Fruit fly (Drosophila melanogaster) whole organism: ENCODE measurements around the gene CG16719.

Experiments used
- CG8478 ChIP-seq: fragments of >200 bp; optimal IDR thresholded peaks from 2 replicates; lab custom pipeline; 2018; ENCODE audit warnings: inconsistent platforms
- Dll ChIP-seq: fragments of >200 bp; optimal IDR thresholded peaks from 2 replicates; lab custom pipeline; 2017
- EcR ChIP-seq, 2 experiments: fragments of >200 bp; optimal IDR thresholded peaks; 2 replicates each; lab custom pipeline; 2017; ENCODE audit warnings: missing biosample characterization in 2 of 2, missing genetic modification characterization in 2 of 2, missing genetic modification reagents in 2 of 2
- pan ChIP-seq: fragments of >200 bp; optimal IDR thresholded peaks from 2 replicates; lab custom pipeline; 2017
- psq ChIP-seq: fragments of >200 bp; optimal IDR thresholded peaks from 2 replicates; lab custom pipeline; 2017
- usp ChIP-seq: fragments of >200 bp; optimal IDR thresholded peaks from 2 replicates; lab custom pipeline; 2017; ENCODE audit warnings: missing biosample characterization, missing genetic modification characterization, mixed read lengths

Gene CG16719

dm6 chr3L:9680968-9681367 is 4.0 kb upstream of the CG16719 start, which contains the start of gene alphaTub67C:
alphaTub67C (plus strand) TSS chr3L:9681268.
- TF ChIP-seq EcR (GFP tag; optimal IDR thresholded peaks at IDR 0.05; lab: Kevin White, UChicago) = no peak
- TF ChIP-seq psq = no peak
- TF ChIP-seq pan (lab: Kevin White, UChicago) = no peak
- TF ChIP-seq usp (GFP tag; lab: Kevin White, UChicago) = no peak
- TF ChIP-seq Dll (lab: Kevin White, UChicago) = no peak
- TF ChIP-seq CG8478 (lab: Kevin White, UChicago) = no peak

DNA sequence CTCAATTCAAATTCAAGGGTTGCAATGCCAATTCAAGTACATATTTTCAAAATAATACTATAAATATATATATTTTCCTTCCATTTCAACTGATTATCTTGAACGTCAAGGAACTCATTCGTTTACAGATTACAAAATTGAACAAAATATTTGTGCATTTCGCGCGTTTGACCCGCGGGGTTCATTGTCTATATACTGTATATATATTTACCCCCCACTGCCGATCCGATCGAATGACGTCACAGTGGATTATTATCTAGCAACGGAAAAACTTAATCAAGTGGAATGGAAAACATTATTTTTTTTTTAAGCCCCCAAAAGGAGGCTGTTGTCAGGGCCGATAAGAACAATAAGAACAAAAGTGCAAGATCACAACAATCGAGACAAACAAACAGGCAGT is 2.6 kb downstream of the CG16719 start:
- no peak for TF ChIP-seq psq
- TF ChIP-seq usp (GFP tag; lab: Kevin White, UChicago) = no peak
- TF ChIP-seq pan (lab: Kevin White, UChicago) = no peak

dm6 chr3L:9688674-9689073 is 3.7 kb downstream of the CG16719 start:
- TF ChIP-seq EcR (GFP tag; optimal IDR thresholded peaks at IDR 0.05; lab: Kevin White, UChicago) = no peak
- no peak for TF ChIP-seq psq
- no peak for TF ChIP-seq usp (GFP tag; lab: Kevin White, UChicago)
- no peak for TF ChIP-seq Dll (lab: Kevin White, UChicago)
- TF ChIP-seq CG8478 (lab: Kevin White, UChicago) = no peak
- TF ChIP-seq pan (lab: Kevin White, UChicago) = no peak

DNA sequence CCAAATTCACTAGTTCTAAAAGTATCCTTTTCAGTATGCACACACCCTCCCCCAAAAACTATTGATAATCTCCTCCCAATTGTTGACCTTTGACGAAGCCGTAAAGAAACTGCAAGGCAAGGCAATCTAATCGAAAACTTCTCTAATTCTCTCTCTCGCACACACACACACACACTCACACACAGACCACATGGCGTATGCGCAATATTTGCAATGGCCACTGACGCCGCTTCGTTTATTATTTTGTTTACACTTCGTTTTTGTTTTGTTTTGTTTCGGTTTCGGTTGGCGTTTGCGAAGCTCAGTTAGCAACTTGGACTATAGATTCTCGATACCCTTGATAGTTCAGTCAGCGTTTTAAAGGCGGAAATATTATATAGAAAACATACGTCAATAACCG is 4.8 kb downstream of the CG16719 start:
- no peak for TF ChIP-seq Dll (lab: Kevin White, UChicago)
- no peak for TF ChIP-seq usp (GFP tag; lab: Kevin White, UChicago)
- no peak for TF ChIP-seq psq
- no peak for TF ChIP-seq pan (lab: Kevin White, UChicago)
- TF ChIP-seq CG8478 (lab: Kevin White, UChicago) = no peak
- no peak for TF ChIP-seq EcR (GFP tag; optimal IDR thresholded peaks at IDR 0.05; lab: Kevin White, UChicago)

DNA sequence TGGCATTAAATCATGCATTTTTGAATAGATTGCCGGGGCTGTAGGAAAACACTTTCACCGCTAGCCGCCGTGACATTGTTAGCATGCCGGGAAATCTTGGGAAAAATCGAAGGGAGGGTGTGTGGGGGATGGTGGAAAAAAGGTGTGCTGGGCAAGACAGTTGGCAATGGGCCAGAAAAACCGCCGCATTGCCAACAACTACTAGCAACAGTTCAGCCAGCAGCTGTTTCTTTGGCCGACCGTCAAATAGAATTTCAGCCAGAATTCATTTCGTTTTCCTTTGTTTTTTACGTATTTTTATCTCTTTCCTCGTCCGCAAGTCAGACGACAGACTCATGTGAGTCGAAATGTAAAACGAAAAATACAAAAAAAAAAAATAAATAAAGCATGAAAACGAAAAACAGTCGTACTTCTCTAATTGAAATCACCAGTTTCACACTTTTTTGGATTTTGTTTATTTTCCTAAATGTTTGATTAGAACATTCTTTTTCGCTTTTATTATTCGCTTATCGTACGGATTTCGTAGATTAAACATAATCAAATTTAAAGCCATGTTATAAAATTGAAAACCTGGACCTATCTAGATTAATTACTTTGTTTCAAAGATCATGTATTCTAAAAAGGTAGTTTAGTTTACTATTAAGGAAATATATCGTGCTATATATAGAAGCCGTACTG is 6.0 kb downstream of the CG16719 start:
- TF ChIP-seq CG8478 (lab: Kevin White, UChicago) (no peak), usp (GFP tag; lab: Kevin White, UChicago) (no peak), EcR (GFP tag; optimal IDR thresholded peaks at IDR 0.05; lab: Kevin White, UChicago) (no peak), Dll (lab: Kevin White, UChicago) (no peak), pan (lab: Kevin White, UChicago) (no peak), psq (no peak)

dm6 chr3L:9691476-9691826 is 6.5 kb downstream of the CG16719 start:
- TF ChIP-seq CG8478 (lab: Kevin White, UChicago) (no peak), psq (no peak), pan (lab: Kevin White, UChicago) (no peak), Dll (lab: Kevin White, UChicago) (no peak), EcR (GFP tag; optimal IDR thresholded peaks at IDR 0.05; lab: Kevin White, UChicago) (no peak), usp (GFP tag; lab: Kevin White, UChicago) (no peak)

DNA sequence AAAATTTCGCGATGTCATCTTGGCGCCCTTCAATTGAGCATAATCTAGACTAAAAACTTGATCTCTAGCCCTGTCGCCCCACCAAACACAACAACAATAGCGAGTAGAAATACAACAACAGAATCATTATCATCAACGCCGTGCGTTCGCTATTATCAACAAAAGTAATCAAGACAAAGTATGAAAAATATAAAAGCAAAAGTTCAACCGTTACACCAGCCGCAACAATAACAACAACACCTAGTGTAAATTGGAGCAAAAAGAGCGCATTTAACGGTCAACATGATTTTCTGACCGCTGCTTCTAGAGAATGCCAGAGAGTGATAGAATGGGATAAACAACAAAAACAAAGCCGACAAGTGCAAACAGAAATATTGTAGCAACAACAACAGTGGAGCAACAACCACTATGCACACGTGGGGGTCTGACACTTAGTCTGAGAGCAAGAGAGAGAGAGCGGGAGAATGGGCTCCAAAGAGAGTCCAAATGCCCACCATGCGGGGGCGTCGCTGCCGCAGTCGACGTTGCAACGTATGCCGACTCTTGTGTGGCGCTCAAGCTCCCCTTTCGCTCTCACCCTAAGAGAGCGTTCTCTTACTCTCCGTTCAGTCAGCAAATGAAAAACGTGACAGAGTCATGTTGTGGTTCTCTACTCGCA is 7.4 kb downstream of the CG16719 start:
- TF ChIP-seq Dll (lab: Kevin White, UChicago) (no peak), pan (lab: Kevin White, UChicago) (no peak), usp (GFP tag; lab: Kevin White, UChicago) (no peak), psq (no peak), EcR (GFP tag; optimal IDR thresholded peaks at IDR 0.05; lab: Kevin White, UChicago) (no peak), CG8478 (lab: Kevin White, UChicago) (no peak)

DNA sequence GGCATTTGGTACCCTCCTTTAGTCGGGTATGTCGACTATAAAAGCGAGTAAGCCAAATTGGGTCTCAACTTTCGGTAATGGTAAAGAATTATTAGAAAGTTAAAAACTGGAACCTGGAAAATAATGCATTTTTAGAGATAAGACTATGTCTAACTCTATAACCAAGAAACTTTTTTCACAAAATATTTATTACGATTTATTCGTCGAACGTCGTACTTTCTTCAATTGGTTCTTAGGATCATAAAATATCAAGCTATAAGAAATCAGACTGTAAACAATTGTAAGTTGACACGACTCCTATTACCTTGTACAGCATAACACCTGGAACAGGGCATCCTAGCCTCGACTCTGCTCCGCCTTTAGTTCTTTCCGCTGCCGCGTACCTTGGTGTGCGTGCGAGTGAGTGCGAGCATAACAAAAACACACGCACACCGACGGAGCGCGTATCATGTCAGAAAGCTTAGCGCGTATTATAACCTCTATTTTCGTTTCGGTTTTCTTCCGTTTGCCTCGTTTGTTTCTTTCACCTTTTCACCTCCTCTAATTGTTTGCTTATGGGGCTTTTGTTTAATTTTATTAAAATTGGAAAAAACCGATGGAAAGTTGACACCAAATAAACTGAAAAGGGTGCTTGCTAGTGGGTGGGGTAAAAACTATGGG is 8.1 kb downstream of the CG16719 start:
- peak; percentile 92 for TF ChIP-seq pan (lab: Kevin White, UChicago)
- no peak for TF ChIP-seq usp (GFP tag; lab: Kevin White, UChicago)
- no peak for TF ChIP-seq CG8478 (lab: Kevin White, UChicago)
- no peak for TF ChIP-seq psq
- TF ChIP-seq EcR (GFP tag; optimal IDR thresholded peaks at IDR 0.05; lab: Kevin White, UChicago) = no peak
- peak; percentile 47 for TF ChIP-seq Dll (lab: Kevin White, UChicago)

dm6 chr3L:9693552-9694133 is 8.7 kb downstream of the CG16719 start:
- TF ChIP-seq pan (lab: Kevin White, UChicago) (no peak), CG8478 (lab: Kevin White, UChicago) (no peak), Dll (lab: Kevin White, UChicago) (no peak), psq (no peak), EcR (GFP tag; optimal IDR thresholded peaks at IDR 0.05; lab: Kevin White, UChicago) (no peak), usp (GFP tag; lab: Kevin White, UChicago) (no peak)

DNA sequence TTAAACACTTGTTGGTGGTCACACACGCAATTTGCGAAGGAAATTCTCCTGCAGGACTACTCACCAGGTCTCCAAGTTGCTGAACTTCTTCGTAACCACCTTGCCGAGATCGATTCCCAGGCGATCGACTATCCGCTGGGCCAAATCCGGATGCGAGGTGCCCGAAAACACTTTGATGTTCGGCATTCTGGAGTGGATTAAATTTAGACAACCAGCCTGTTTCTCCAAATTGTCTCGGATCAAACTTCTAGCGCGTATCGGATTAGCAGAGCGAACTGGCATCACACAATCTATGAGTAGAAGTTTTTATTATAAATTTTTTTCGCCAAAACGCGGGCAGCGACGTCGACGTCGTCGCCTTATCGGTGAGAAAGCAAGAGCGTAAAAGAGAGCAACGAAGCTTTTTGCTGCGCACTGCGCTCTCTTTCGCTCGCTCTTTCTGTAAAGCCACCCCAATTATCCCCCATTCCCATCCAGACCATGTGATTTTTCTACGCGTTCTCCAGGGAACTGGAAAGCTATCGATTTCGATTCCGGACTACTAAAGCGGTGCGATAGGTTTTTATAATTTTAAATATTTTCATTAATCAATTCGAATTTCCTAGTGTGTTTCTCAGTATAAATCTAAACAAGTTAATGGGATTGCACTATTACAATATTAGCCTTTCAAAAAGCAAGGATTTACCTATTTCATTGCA is 9.3 kb downstream of the CG16719 start:
- no peak for TF ChIP-seq usp (GFP tag; lab: Kevin White, UChicago)
- TF ChIP-seq EcR (GFP tag; optimal IDR thresholded peaks at IDR 0.05; lab: Kevin White, UChicago) = no peak
- peak; percentile 60 for TF ChIP-seq Dll (lab: Kevin White, UChicago)
- no peak for TF ChIP-seq pan (lab: Kevin White, UChicago)

DNA sequence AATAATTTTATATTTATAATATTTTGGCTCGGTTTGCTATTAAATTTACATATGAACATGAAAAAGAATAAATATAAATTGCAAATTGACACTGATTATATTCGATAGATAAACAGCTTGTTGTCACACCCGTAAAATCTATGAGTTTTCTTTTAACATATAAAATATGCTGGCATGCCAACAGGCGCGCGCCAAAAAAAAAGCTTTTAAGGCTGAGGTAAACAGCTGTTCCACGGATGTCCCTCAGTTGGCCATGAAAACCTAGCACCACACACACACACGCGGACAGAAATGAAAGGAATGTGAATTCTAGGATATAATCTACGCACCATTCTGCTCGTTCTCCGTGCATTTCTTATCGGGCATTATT is 9.9 kb downstream of the CG16719 start:
- TF ChIP-seq usp (GFP tag; lab: Kevin White, UChicago) (no peak), CG8478 (lab: Kevin White, UChicago) (no peak), pan (lab: Kevin White, UChicago) (no peak), psq (no peak), Dll (lab: Kevin White, UChicago) (no peak), EcR (GFP tag; optimal IDR thresholded peaks at IDR 0.05; lab: Kevin White, UChicago) (no peak)
